Fruit fly (Drosophila melanogaster): ENCODE data around the gene Irk2.

Gene Irk2

dm6 chr3R:23504760-23505159 lies 14.5 kb downstream of the Irk2 start (continued):
- TF ChIP-seq Sox102F (GFP tag; optimal IDR thresholded peaks at IDR 0.05) (peak; percentile 54), CG11762 (GFP tag; optimal IDR thresholded peaks at IDR 0.05; ENCODE audit: insufficient read depth) (peak; percentile 25), CG8119 (GFP tag; IDR thresholded peaks at IDR 0.05) (peak; percentile 86), esn (GFP tag; optimal IDR thresholded peaks at IDR 0.05) (peak; percentile 69), Hr38 (GFP tag; optimal IDR thresholded peaks at IDR 0.05) (no peak), Eip75B (GFP tag; optimal IDR thresholded peaks at IDR 0.05) (peak; percentile 22), Gug (GFP tag; IDR thresholded peaks at IDR 0.05) (0 out of 2 replicates have a peak, but pooled peaks have one; percentile 11), CG34406 (GFP tag; optimal IDR thresholded peaks at IDR 0.05) (peak; percentile 28), spab (GFP tag; optimal IDR thresholded peaks at IDR 0.05) (no peak), CG6163 (GFP tag; IDR thresholded peaks at IDR 0.05) (peak; percentile 40; the same call in 1 of the 3 replicates), CG10669 (GFP tag; optimal IDR thresholded peaks at IDR 0.05) (no peak), Smox (GFP tag; optimal IDR thresholded peaks at IDR 0.05) (peak; percentile 54), cyc (GFP tag; optimal IDR thresholded peaks at IDR 0.05) (peak; percentile 49), CG1621 (tag; optimal IDR thresholded peaks at IDR 0.05) (no peak), CG11294 (GFP tag; IDR thresholded peaks at IDR 0.05) (no peak), fkh (GFP tag; optimal IDR thresholded peaks at IDR 0.05) (no peak)

dm6 chr3R:23503511-23503910 lies 15.7 kb downstream of the Irk2 start:
- no peak for TF ChIP-seq Gug (GFP tag; IDR thresholded peaks at IDR 0.05)
- no peak for TF ChIP-seq CG8319 (GFP tag; optimal IDR thresholded peaks at IDR 0.05)
- TF ChIP-seq CG1621 (tag; optimal IDR thresholded peaks at IDR 0.05): no peak
- no peak for TF ChIP-seq cyc (GFP tag; optimal IDR thresholded peaks at IDR 0.05)
- TF ChIP-seq fd59A (GFP tag; optimal IDR thresholded peaks at IDR 0.05): no peak
- no peak for TF ChIP-seq eg (GFP tag; IDR thresholded peaks at IDR 0.05)
- no peak for TF ChIP-seq CG6792 (GFP tag; optimal IDR thresholded peaks at IDR 0.05)
- no peak for TF ChIP-seq fd85E (GFP tag; optimal IDR thresholded peaks at IDR 0.05)

dm6 chr3R:23497241-23497640 lies 22.0 kb downstream of the Irk2 start:
- TF ChIP-seq Met (GFP tag; optimal IDR thresholded peaks at IDR 0.05) (no peak), eg (GFP tag; IDR thresholded peaks at IDR 0.05) (no peak), Eip78C (GFP tag) (peak; percentile 78)

dm6 chr3R:23496488-23496887 lies 22.8 kb downstream of the Irk2 start:
- TF ChIP-seq CG10631 (GFP tag; optimal IDR thresholded peaks at IDR 0.05): peak; percentile 38
- TF ChIP-seq Blimp-1 (GFP tag; optimal IDR thresholded peaks at IDR 0.05): peak; percentile 20
- TF ChIP-seq cyc (GFP tag; optimal IDR thresholded peaks at IDR 0.05): peak; percentile 38
- TF ChIP-seq lz (GFP tag; optimal IDR thresholded peaks at IDR 0.05): peak; percentile 25
- peak; percentile 25 for TF ChIP-seq CG6808 (GFP tag; optimal IDR thresholded peaks at IDR 0.05)
- TF ChIP-seq esn (GFP tag; optimal IDR thresholded peaks at IDR 0.05): peak; percentile 76
- TF ChIP-seq Hr39 (GFP tag; optimal IDR thresholded peaks at IDR 0.05): peak; percentile 22
- peak; percentile 34 for TF ChIP-seq CG11902 (GFP tag; optimal IDR thresholded peaks at IDR 0.05)
- TF ChIP-seq svp (GFP tag): peak; percentile 85
- TF ChIP-seq vri (GFP tag; optimal IDR thresholded peaks at IDR 0.05): peak; percentile 5
- peak; percentile 18 for TF ChIP-seq Ets96B (tag; optimal IDR thresholded peaks at IDR 0.05)
- peak; percentile 49 for TF ChIP-seq dsx (GFP tag; optimal IDR thresholded peaks at IDR 0.05; ENCODE audit: poor library complexity, severe bottlenecking)
- TF ChIP-seq Gug (GFP tag; IDR thresholded peaks at IDR 0.05): no peak
- TF ChIP-seq CG8319 (GFP tag; optimal IDR thresholded peaks at IDR 0.05): peak; percentile 21
- peak; percentile 15 for TF ChIP-seq pdm3 (GFP tag; optimal IDR thresholded peaks at IDR 0.05)
- peak; percentile 48 for TF ChIP-seq Smox (GFP tag; optimal IDR thresholded peaks at IDR 0.05)
- TF ChIP-seq CG10669 (GFP tag; optimal IDR thresholded peaks at IDR 0.05): peak; percentile 9
- TF ChIP-seq CG6163 (GFP tag; IDR thresholded peaks at IDR 0.05): no peak
- peak; percentile 5 for TF ChIP-seq Sox15 (GFP tag; optimal IDR thresholded peaks at IDR 0.05)
- peak; percentile 49 for TF ChIP-seq topi (GFP tag; optimal IDR thresholded peaks at IDR 0.05)
- TF ChIP-seq CG7368 (GFP tag; optimal IDR thresholded peaks at IDR 0.05): peak; percentile 3
- TF ChIP-seq Ets21C (GFP tag; optimal IDR thresholded peaks at IDR 0.05): no peak
- TF ChIP-seq Hr38 (GFP tag; optimal IDR thresholded peaks at IDR 0.05): no peak
- TF ChIP-seq dac (GFP tag; optimal IDR thresholded peaks at IDR 0.05): no peak
- peak; percentile 42 for TF ChIP-seq CG31627 (GFP tag; optimal IDR thresholded peaks at IDR 0.05)
- TF ChIP-seq Met (GFP tag; optimal IDR thresholded peaks at IDR 0.05): peak; percentile 66
- TF ChIP-seq achi (GFP tag; optimal IDR thresholded peaks at IDR 0.05): peak; percentile 41
- peak; percentile 35 for TF ChIP-seq CG3919 (GFP tag; optimal IDR thresholded peaks at IDR 0.05)
- TF ChIP-seq CG11294 (GFP tag; IDR thresholded peaks at IDR 0.05): no peak
- TF ChIP-seq Hr4 (GFP tag; optimal IDR thresholded peaks at IDR 0.05): no peak
- TF ChIP-seq CG32006 (GFP tag; optimal IDR thresholded peaks at IDR 0.05): no peak
- TF ChIP-seq Eip93F (GFP tag; optimal IDR thresholded peaks at IDR 0.05): peak; percentile 22
- TF ChIP-seq Eip78C (GFP tag): peak; percentile 86
